Fruit fly (Drosophila melanogaster): ENCODE results near the gene MAGE.

The MAGE gene

dm6 chr3R:7122172-7123072 lies 32.6 kb downstream of the MAGE start (continued):
- TF ChIP-seq Ets21C (GFP tag; optimal IDR thresholded peaks at IDR 0.05), result no peak
- TF ChIP-seq Hr39 (GFP tag; optimal IDR thresholded peaks at IDR 0.05), result no peak
- no peak for TF ChIP-seq CG6163 (GFP tag; IDR thresholded peaks at IDR 0.05)
- no peak for TF ChIP-seq CG16779 (tag; optimal IDR thresholded peaks at IDR 0.05)
- TF ChIP-seq lz (GFP tag; optimal IDR thresholded peaks at IDR 0.05), result no peak
- peak; percentile 3 for TF ChIP-seq Sox102F (GFP tag; optimal IDR thresholded peaks at IDR 0.05)
- no peak for TF ChIP-seq Eip93F (GFP tag; optimal IDR thresholded peaks at IDR 0.05)
- no peak for TF ChIP-seq CG8119 (GFP tag; IDR thresholded peaks at IDR 0.05)
- TF ChIP-seq CG11762 (GFP tag; optimal IDR thresholded peaks at IDR 0.05; ENCODE audit: insufficient read depth), result no peak
- no peak for TF ChIP-seq acj6 (GFP tag; optimal IDR thresholded peaks at IDR 0.05)
- no peak for TF ChIP-seq net (GFP tag; optimal IDR thresholded peaks at IDR 0.05)
- TF ChIP-seq Eip75B (GFP tag; optimal IDR thresholded peaks at IDR 0.05), result peak; percentile 67
- no peak for TF ChIP-seq Hr38 (GFP tag; optimal IDR thresholded peaks at IDR 0.05)
- TF ChIP-seq cyc (GFP tag; optimal IDR thresholded peaks at IDR 0.05), result no peak
- no peak for TF ChIP-seq CG8632 (GFP tag; optimal IDR thresholded peaks at IDR 0.05)
- TF ChIP-seq svp (GFP tag), result peak; percentile 86
- no peak for TF ChIP-seq CG8319 (GFP tag; optimal IDR thresholded peaks at IDR 0.05)
- TF ChIP-seq CG7368 (GFP tag; optimal IDR thresholded peaks at IDR 0.05), result no peak
- no peak for TF ChIP-seq spab (GFP tag; optimal IDR thresholded peaks at IDR 0.05)
- TF ChIP-seq CG4318 (GFP tag; optimal IDR thresholded peaks at IDR 0.05), result no peak
- no peak for TF ChIP-seq achi (GFP tag; optimal IDR thresholded peaks at IDR 0.05)
- no peak for TF ChIP-seq dac (GFP tag; optimal IDR thresholded peaks at IDR 0.05)
- TF ChIP-seq eg (GFP tag; IDR thresholded peaks at IDR 0.05), result no peak
- TF ChIP-seq Lpt (GFP tag; optimal IDR thresholded peaks at IDR 0.05), result no peak
- TF ChIP-seq Ets96B (tag; optimal IDR thresholded peaks at IDR 0.05), result no peak
- TF ChIP-seq Blimp-1 (GFP tag; optimal IDR thresholded peaks at IDR 0.05), result peak; percentile 79
- TF ChIP-seq vri (GFP tag; optimal IDR thresholded peaks at IDR 0.05), result no peak
- no peak for TF ChIP-seq CG11294 (GFP tag; IDR thresholded peaks at IDR 0.05)
- TF ChIP-seq ss (GFP tag; optimal IDR thresholded peaks at IDR 0.05), result no peak
- TF ChIP-seq CG1621 (tag; optimal IDR thresholded peaks at IDR 0.05), result no peak
- TF ChIP-seq CG34406 (GFP tag; optimal IDR thresholded peaks at IDR 0.05), result no peak
- TF ChIP-seq CG3032 (tag; optimal IDR thresholded peaks at IDR 0.05), result no peak
- peak; percentile 16 for TF ChIP-seq esn (GFP tag; optimal IDR thresholded peaks at IDR 0.05)
- no peak for TF ChIP-seq fd59A (GFP tag; optimal IDR thresholded peaks at IDR 0.05)

- no peak for TF ChIP-seq achi (GFP tag; optimal IDR thresholded peaks at IDR 0.05)
- TF ChIP-seq eg (GFP tag; IDR thresholded peaks at IDR 0.05), result no peak
- TF ChIP-seq Smox (GFP tag; optimal IDR thresholded peaks at IDR 0.05), result no peak
Measured at dm6 chr3R:7117590-7117989, 37.4 kb downstream of the MAGE start, which contains the start of gene Mlp84B. Mlp84B (minus strand) TSS chr3R:7117732.

dm6 chr3R:7116511-7116910 lies 38.5 kb downstream of the MAGE start:
- TF ChIP-seq svp (GFP tag) (no peak), CG6808 (GFP tag; optimal IDR thresholded peaks at IDR 0.05) (no peak)

DNA sequence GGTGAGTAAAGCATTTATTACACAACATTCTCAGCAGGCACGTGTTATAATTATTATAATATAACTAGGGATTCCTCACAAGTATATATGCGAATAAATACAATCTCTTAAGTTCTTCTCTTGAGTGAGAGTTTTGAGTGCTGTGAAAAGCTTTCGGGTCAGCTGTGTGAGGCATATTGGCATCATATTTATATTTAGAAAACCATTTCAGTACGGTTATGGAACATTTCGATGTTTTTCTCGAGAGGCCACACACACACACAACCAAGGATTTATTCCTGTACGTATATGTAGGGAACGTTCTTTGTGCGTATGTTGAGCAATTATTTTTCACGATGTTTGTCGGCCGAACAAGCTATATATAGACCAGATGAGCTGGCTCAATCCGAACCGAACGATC lies 42.0 kb downstream of the MAGE start:
- no peak for TF ChIP-seq CG4318 (GFP tag; optimal IDR thresholded peaks at IDR 0.05)
- TF ChIP-seq pdm3 (GFP tag; optimal IDR thresholded peaks at IDR 0.05), result no peak
- TF ChIP-seq Eip75B (GFP tag; optimal IDR thresholded peaks at IDR 0.05), result no peak
- no peak for TF ChIP-seq vri (GFP tag; optimal IDR thresholded peaks at IDR 0.05)
- no peak for TF ChIP-seq CG32006 (GFP tag; optimal IDR thresholded peaks at IDR 0.05)
